Fruit fly (Drosophila melanogaster) whole organism, adult: ENCODE results near the gene Cyp4d8.
A peak's percentile ranks its signal among the peaks of the same experiment; 100 is the strongest.

Experiments
- CG11617 ChIP-seq: fragments of 200-800 bp; sonication (Bioruptor generic); optimal IDR thresholded peaks from 2 replicates; lab custom pipeline; 2017; ENCODE audit warnings: mild to moderate bottlenecking, missing biosample characterization, missing genetic modification reagents, missing genetic modification characterization
- CG12768 ChIP-seq: fragments of 200-800 bp; sonication (Bioruptor generic); optimal IDR thresholded peaks from 2 replicates; lab custom pipeline; 2017; ENCODE audit warnings: missing biosample characterization, missing genetic modification characterization, mild to moderate bottlenecking, moderate library complexity, missing genetic modification reagents
- CG14711 ChIP-seq: fragments of 200-800 bp; sonication (Bioruptor generic); optimal IDR thresholded peaks from 2 replicates; lab custom pipeline; 2018; ENCODE audit warnings: missing biosample characterization, mild to moderate bottlenecking, missing genetic modification characterization, moderate library complexity
- CG7045 ChIP-seq: fragments of 200-800 bp; sonication (Bioruptor generic); optimal IDR thresholded peaks from 2 replicates; lab custom pipeline; 2017; ENCODE audit warnings: missing biosample characterization, mild to moderate bottlenecking, missing genetic modification characterization
- Crg-1 ChIP-seq: fragments of 200-800 bp; sonication (Bioruptor generic); optimal IDR thresholded peaks from 2 replicates; lab custom pipeline; 2016; ENCODE audit warnings: missing biosample characterization, missing genetic modification characterization
- Hr96 ChIP-seq: fragments of 200-800 bp; sonication (Bioruptor generic); optimal IDR thresholded peaks from 2 replicates; lab custom pipeline; 2016; ENCODE audit warnings: missing biosample characterization, missing genetic modification characterization
- cnc ChIP-seq, 2 experiments: fragments of >200 bp; optimal IDR thresholded peaks; 2 replicates each; lab custom pipeline; 2017
- kay ChIP-seq: fragments of 200-800 bp; sonication (Bioruptor generic); peaks from one replicate; lab custom pipeline; 2016; ENCODE audit warnings: missing biosample characterization, missing genetic modification characterization, borderline replicate concordance
- ovo ChIP-seq: fragments of 200-800 bp; sonication (Bioruptor generic); optimal IDR thresholded peaks from 2 replicates; lab custom pipeline; 2016; ENCODE audit warnings: missing biosample characterization, missing genetic modification characterization

- TF ChIP-seq kay, result peak; percentile 99
- peak; percentile 19 for TF ChIP-seq Hr96 (GFP tag; lab: Kevin White, UChicago)
- no peak for TF ChIP-seq CG11617 (GFP tag; lab: Kevin White, UChicago)
- no peak for TF ChIP-seq Crg-1 (GFP tag; lab: Kevin White, UChicago)
- TF ChIP-seq cnc (optimal IDR thresholded peaks at IDR 0.05; lab: Kevin White, UChicago), result no peak
- peak; percentile 95 for TF ChIP-seq ovo (GFP tag; lab: Kevin White, UChicago)
- peak; percentile 20 for TF ChIP-seq CG12768
- no peak for TF ChIP-seq CG7045 (GFP tag; lab: Kevin White, UChicago)
- peak; percentile 83 for TF ChIP-seq CG14711 (tag; lab: Kevin White, UChicago)
Measured at dm6 chr3L:7529081-7530021, 33.4 kb upstream of the Cyp4d8 start.
